Worm (Caenorhabditis elegans): ENCODE data around the gene T02B11.6.
"Not testable (repeated sequence)": the region's sequence is repeated elsewhere in the genome, so short reads cannot be mapped to it uniquely, and the experiment has no call there.

Gene T02B11.6

DNA sequence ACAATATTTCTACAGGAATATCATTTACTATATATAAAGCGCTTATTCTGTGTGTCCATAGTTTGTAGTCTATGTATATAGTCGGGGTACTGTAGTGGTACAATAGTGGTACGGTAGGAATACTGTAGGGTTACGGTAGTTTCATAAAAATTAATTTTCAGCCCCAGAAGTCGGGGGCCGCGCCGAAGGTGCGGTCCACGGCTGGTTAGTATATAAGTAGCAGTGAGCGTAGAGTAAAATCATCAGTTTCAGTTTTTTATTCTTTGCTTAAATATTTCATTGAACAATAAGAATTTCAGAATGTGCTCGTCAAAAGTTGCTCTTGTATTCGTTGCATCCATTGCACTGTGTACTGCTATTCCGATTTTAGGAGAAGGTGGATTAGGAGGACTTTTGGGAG, 1.7 kb upstream of the T02B11.6 start, which contains the start of gene srlf-22:
TSS of gene srlf-22 (plus strand) at position 301 of the 400 bp plus-strand sequence.
- not testable (repeated sequence) for TF ChIP-seq tab-1 (GFP tag; IDR thresholded peaks at IDR 0.05); cog-1 (tag; optimal IDR thresholded peaks at IDR 0.05); T22C8.4 (GFP tag; IDR thresholded peaks at IDR 0.05)

DNA sequence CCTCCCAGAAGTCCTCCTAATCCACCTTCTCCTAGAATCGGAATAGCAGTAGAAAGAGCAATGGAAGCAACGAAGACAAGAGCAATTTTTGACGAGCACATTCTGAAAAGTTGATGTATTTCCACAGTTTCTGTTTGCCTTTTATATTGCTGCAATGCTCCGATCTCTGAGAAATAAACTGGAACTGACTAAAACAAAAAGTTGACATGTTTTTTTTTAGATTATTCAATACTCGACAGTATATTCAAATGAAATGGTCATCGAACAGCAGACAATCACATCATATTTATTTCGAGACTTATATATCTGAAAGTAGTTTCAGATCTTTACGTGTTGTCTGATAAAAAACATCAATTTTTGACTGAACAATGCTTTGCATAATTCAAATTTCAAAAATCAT, 1.3 kb upstream of the T02B11.6 start, which contains the start of gene srlf-21:
TSS of gene srlf-21 (minus strand) at position 101 of the 400 bp plus-strand sequence.
- TF ChIP-seq ztf-29 (GFP tag; IDR thresholded peaks at IDR 0.05) = no peak
- TF ChIP-seq klf-2 (GFP tag; conservative IDR thresholded peaks at IDR 0.05) = no peak

DNA sequence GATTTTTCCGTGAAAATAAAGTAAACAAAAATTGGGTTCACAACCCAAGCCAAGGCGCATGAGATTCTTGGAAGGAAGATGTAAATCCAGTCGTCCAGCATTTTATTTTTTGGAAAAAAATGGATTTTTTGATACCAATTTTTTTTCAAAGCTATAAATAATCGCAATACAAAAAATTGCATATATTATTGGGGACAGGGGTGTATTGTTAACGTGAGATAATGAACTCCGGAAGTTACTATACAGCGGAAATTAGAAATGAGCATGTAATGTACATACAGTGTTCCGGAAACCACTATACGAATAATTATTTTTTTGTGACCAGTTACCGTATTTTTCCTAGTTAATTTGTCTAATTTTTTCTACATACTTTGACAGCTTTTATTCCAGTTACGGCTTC, 4.8 kb downstream of the T02B11.6 start, which contains the start of gene srj-38:
TSS of gene srj-38 (minus strand) at position 101 of the 400 bp plus-strand sequence.
- TF ChIP-seq cog-1 (tag; optimal IDR thresholded peaks at IDR 0.05) (no peak), ref-1 (GFP tag; conservative IDR thresholded peaks at IDR 0.05) (no peak)

DNA sequence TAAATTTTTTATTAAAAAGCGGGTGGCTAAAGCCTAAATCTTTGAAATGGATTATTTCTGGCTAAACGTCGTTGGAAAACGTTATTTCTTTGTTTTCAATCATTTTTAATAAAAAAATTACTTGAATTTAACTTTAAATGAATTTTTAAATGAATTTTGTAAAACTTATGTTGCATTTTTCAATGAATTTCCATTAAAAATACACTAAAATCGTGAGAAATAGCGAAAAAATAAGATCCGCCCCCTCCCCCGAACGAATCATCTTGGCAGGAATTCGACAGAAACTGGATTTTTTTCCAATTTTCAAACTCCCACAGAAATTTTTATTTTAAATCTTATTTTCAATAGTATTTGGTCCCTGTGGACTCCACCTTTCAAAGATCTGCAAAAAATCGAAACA, 9.9 kb downstream of the T02B11.6 start, which contains the start of gene srg-53:
TSS of gene srg-53 (plus strand) at position 301 of the 400 bp plus-strand sequence.
- no peak for TF ChIP-seq ztf-23 (GFP tag; IDR thresholded peaks at IDR 0.05)
- no peak for TF ChIP-seq klf-2 (GFP tag; conservative IDR thresholded peaks at IDR 0.05)
- no peak for TF ChIP-seq med-1 (GFP tag; optimal IDR thresholded peaks at IDR 0.05; ENCODE audit: insufficient read depth)
- no peak for TF ChIP-seq ref-1 (GFP tag; conservative IDR thresholded peaks at IDR 0.05)
- TF ChIP-seq ztf-29 (GFP tag; IDR thresholded peaks at IDR 0.05) = no peak
- TF ChIP-seq T22C8.4 (GFP tag; IDR thresholded peaks at IDR 0.05) = no peak
- no peak for TF ChIP-seq cog-1 (tag; optimal IDR thresholded peaks at IDR 0.05)
- TF ChIP-seq tab-1 (GFP tag; IDR thresholded peaks at IDR 0.05) = no peak
- TF ChIP-seq flt-1 (GFP tag; IDR thresholded peaks at IDR 0.05) = no peak

DNA sequence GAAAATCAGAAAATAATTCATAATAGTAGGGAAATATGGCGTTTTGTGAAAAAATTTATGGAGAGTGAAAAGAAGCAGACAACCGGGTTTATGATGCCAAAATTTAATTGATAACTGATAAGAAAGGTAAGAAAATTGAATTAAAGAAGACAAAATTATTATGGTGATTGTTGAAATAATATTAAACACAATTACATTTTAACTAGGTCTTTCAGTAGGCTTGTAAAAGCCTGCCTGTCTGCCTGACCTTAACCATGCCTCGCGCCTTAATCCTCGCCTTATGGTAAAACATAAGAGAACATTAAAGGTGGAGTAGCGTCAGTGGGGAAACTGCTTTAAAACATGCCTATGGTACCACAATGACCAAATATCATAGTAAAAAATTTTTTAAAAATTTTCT, 10.5 kb downstream of the T02B11.6 start, which contains the start of gene T02B11.8:
TSS of gene T02B11.8 (minus strand) at position 101 of the 400 bp plus-strand sequence.
- TF ChIP-seq med-1 (GFP tag; optimal IDR thresholded peaks at IDR 0.05; ENCODE audit: insufficient read depth) = no peak
- no peak for TF ChIP-seq ref-1 (GFP tag; conservative IDR thresholded peaks at IDR 0.05)
- TF ChIP-seq ztf-23 (GFP tag; IDR thresholded peaks at IDR 0.05) = no peak
- no peak for TF ChIP-seq cog-1 (tag; optimal IDR thresholded peaks at IDR 0.05)
- TF ChIP-seq ztf-29 (GFP tag; IDR thresholded peaks at IDR 0.05) = no peak
- TF ChIP-seq klf-2 (GFP tag; conservative IDR thresholded peaks at IDR 0.05) = no peak
- TF ChIP-seq tab-1 (GFP tag; IDR thresholded peaks at IDR 0.05) = no peak
- no peak for TF ChIP-seq flt-1 (GFP tag; IDR thresholded peaks at IDR 0.05)
- TF ChIP-seq T22C8.4 (GFP tag; IDR thresholded peaks at IDR 0.05) = no peak

DNA sequence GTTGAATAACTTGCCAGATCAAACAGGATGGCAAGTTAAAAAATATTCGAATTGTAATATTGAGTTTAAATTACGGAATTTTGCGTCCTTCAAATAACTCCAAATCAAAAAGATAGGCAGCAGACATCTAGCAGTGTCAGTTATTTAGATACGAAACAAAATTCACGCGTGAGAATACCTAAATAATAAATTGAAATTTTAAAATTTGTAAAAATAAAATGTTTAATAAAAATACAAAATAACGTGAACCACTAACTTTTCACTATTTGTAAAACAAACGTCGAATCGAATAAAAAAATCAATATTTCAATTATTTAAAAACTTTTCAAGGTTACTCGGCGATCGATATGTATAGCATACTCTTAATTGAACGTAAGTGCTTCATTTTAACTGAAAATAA, 13.2 kb downstream of the T02B11.6 start, which contains the start of gene T02B11.9:
TSS of gene T02B11.9 (plus strand) at position 301 of the 400 bp plus-strand sequence.
- TF ChIP-seq klf-2 (GFP tag; conservative IDR thresholded peaks at IDR 0.05) = no peak

DNA sequence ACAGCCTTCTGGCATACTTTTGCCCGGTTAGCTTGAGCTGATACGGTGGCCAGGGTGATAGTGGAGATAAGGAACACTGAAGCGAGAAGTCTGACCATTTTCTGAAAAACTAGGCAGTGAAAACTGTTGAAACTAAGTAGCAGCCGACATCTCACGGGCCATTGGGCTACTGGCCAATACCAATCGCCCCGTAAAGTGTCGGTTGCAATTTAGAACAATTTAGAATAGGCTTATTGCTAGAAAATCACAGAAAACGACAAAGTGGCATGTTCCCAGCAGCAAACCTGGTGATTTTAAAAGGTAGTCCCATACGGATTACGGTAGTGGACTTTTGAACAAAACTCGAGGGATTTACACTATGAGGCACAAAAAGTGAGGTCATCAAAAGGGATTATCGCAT, 18.1 kb downstream of the T02B11.6 start, which contains the start of gene T02B11.4:
TSS of gene T02B11.4 (minus strand) at position 101 of the 400 bp plus-strand sequence.
- TF ChIP-seq T22C8.4 (GFP tag; IDR thresholded peaks at IDR 0.05) (no peak), ztf-29 (GFP tag; IDR thresholded peaks at IDR 0.05) (no peak), med-1 (GFP tag; optimal IDR thresholded peaks at IDR 0.05; ENCODE audit: insufficient read depth) (no peak), klf-2 (GFP tag; conservative IDR thresholded peaks at IDR 0.05) (no peak), cog-1 (tag; optimal IDR thresholded peaks at IDR 0.05) (no peak), ref-1 (GFP tag; conservative IDR thresholded peaks at IDR 0.05) (no peak), tab-1 (GFP tag; IDR thresholded peaks at IDR 0.05) (no peak), ztf-23 (GFP tag; IDR thresholded peaks at IDR 0.05) (no peak), flt-1 (GFP tag; IDR thresholded peaks at IDR 0.05) (no peak)

DNA sequence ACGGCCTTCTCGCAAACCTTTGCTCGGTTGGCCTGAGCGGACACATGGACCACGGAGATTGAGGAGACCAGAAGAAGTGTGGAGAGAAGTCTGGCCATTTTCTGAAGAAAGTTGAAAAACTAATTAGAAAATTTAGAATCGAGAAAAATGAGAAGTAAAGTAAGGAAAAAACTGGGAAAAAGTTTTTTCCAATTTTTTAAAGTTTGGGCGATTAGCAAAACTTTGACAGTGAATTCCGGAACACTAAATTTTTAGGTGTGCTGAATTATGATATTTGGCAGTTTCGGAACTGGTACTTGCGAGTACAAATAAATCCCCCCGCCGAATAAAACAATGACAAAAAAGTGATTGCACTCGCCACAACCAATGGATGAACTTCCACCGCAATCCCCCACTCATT, 22.4 kb downstream of the T02B11.6 start, which contains the start of gene T02B11.3:
TSS of gene T02B11.3 (minus strand) at position 101 of the 400 bp plus-strand sequence.
- TF ChIP-seq ztf-23 (GFP tag; IDR thresholded peaks at IDR 0.05) (no peak), flt-1 (GFP tag; IDR thresholded peaks at IDR 0.05) (no peak), med-1 (GFP tag; optimal IDR thresholded peaks at IDR 0.05; ENCODE audit: insufficient read depth) (no peak), tab-1 (GFP tag; IDR thresholded peaks at IDR 0.05) (no peak), cog-1 (tag; optimal IDR thresholded peaks at IDR 0.05) (no peak), ref-1 (GFP tag; conservative IDR thresholded peaks at IDR 0.05) (no peak), ztf-29 (GFP tag; IDR thresholded peaks at IDR 0.05) (no peak)

DNA sequence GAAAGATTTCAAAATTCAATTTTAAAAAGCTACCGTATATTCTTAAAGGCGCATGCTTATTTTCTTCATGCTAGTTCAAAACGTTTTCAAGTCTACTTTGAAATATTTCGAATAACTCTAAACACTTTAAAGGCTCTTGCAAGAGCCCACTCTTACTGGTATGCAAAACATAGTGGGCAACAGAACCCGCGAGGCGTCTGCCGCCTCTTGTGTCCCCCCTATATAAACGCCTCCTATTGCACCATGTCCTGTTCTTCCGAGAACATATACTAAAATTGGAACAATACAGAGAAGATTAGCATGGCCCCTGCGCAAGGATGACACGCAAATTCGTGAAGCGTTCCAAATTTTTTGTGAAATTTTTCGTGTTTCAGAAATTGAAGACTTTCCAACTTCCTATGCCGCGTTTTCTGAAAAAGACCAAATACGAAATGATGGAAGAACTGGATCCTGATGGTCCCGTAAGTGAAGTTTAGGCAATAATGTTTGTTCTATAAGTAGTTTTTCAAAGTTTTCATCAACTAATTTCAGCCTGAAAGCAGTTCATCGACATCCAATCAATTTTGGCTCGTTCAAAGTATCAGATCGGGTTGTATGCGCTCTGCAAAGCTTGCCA, 30.2 kb downstream of the T02B11.6 start:
- no peak for TF ChIP-seq tab-1 (GFP tag; IDR thresholded peaks at IDR 0.05)
- TF ChIP-seq med-1 (GFP tag; optimal IDR thresholded peaks at IDR 0.05; ENCODE audit: insufficient read depth) = no peak
- TF ChIP-seq cog-1 (tag; optimal IDR thresholded peaks at IDR 0.05) = no peak
- TF ChIP-seq flt-1 (GFP tag; IDR thresholded peaks at IDR 0.05) = 0 out of 2 replicates have a peak, but pooled peaks have one; percentile 49
- TF ChIP-seq ztf-29 (GFP tag; IDR thresholded peaks at IDR 0.05) = 0 out of 2 replicates have a peak, but pooled peaks have one; percentile 17

DNA sequence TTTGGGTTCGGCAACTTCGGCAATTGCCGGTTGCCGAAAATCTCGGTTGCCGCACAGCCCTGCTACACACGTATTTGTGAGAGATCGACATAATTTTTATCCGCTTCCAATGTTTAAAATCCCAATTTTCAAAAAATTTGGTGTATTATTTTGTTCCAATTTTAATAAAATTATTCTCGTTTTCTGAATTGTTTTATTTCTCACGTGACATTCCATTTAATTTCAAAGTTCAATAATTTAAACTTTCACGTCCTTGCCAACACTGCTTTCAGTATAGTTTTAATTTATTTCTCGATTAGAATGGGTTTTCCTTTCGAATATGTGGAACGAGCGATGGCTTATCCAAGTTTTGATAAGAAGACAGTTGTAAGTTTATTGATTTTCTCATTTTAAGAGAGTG, 32.6 kb downstream of the T02B11.6 start, which contains the start of gene K09C6.2:
TSS of gene K09C6.2 (plus strand) at position 301 of the 400 bp plus-strand sequence.
- no peak for TF ChIP-seq klf-2 (GFP tag; conservative IDR thresholded peaks at IDR 0.05)
- no peak for TF ChIP-seq med-1 (GFP tag; optimal IDR thresholded peaks at IDR 0.05; ENCODE audit: insufficient read depth)
- TF ChIP-seq ztf-29 (GFP tag; IDR thresholded peaks at IDR 0.05) = no peak
- TF ChIP-seq ztf-23 (GFP tag; IDR thresholded peaks at IDR 0.05) = no peak
- TF ChIP-seq ref-1 (GFP tag; conservative IDR thresholded peaks at IDR 0.05) = no peak
- TF ChIP-seq cog-1 (tag; optimal IDR thresholded peaks at IDR 0.05) = no peak
- TF ChIP-seq flt-1 (GFP tag; IDR thresholded peaks at IDR 0.05) = no peak
- no peak for TF ChIP-seq tab-1 (GFP tag; IDR thresholded peaks at IDR 0.05)
- TF ChIP-seq T22C8.4 (GFP tag; IDR thresholded peaks at IDR 0.05) = no peak
